Fruit fly (Drosophila melanogaster): ENCODE data around the gene ko.

ko gene

dm6 chr3L:21106883-21107282, 24.1 kb downstream of the ko start:
- TF ChIP-seq foxo (GFP tag; optimal IDR thresholded peaks at IDR 0.05) (peak in 1 of 2 experiments; percentile 22), rgr (GFP tag; optimal IDR thresholded peaks at IDR 0.05) (peak; percentile 8), br (GFP tag; optimal IDR thresholded peaks at IDR 0.05) (no peak), h (GFP tag; optimal IDR thresholded peaks at IDR 0.05) (peak; percentile 27), CG9705 (GFP tag; optimal IDR thresholded peaks at IDR 0.05) (no peak)

dm6 chr3L:21104338-21105018, 26.5 kb downstream of the ko start:
- peak; percentile 88 for TF ChIP-seq Dfd (GFP tag; optimal IDR thresholded peaks at IDR 0.05)
- TF ChIP-seq Hr83 (GFP tag; optimal IDR thresholded peaks at IDR 0.05; ENCODE audit: poor library complexity, severe bottlenecking) = no peak
- TF ChIP-seq foxo (GFP tag; optimal IDR thresholded peaks at IDR 0.05) = peak in 1 of 2 experiments; percentile 10
- no peak for TF ChIP-seq Mio (GFP tag; optimal IDR thresholded peaks at IDR 0.05)
- TF ChIP-seq jim (GFP tag; optimal IDR thresholded peaks at IDR 0.05) = no peak
- TF ChIP-seq CG9705 (GFP tag; optimal IDR thresholded peaks at IDR 0.05) = no peak
- TF ChIP-seq HLH106 (tag; optimal IDR thresholded peaks at IDR 0.05) = no peak
- TF ChIP-seq GATAd (GFP tag; optimal IDR thresholded peaks at IDR 0.05) = no peak
- peak; percentile 20 for TF ChIP-seq psq (GFP tag; optimal IDR thresholded peaks at IDR 0.05)

DNA sequence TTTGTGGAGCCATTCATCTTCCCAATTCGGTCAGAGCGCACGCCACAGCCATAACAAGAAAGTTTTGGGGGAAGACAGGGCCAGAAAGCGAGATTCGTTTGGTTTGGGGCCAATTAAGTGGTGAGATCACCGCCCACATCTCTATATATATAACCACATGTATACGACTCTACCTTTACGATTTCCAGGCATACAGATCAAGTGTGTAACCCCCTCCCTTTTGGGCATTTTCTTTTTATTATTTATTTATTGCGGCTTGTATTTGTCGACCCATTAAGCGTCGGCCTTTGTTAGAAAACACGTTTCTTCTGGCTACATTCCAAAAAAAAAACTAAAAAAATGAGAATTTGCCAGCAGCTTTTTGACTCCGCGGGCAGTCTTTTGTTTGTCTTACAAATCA, 29.6 kb downstream of the ko start:
- TF ChIP-seq Myc (optimal IDR thresholded peaks at IDR 0.05) = no peak
- TF ChIP-seq Hnf4 (GFP tag; optimal IDR thresholded peaks at IDR 0.05) = no peak
- no peak for TF ChIP-seq sv (GFP tag; optimal IDR thresholded peaks at IDR 0.05)

DNA sequence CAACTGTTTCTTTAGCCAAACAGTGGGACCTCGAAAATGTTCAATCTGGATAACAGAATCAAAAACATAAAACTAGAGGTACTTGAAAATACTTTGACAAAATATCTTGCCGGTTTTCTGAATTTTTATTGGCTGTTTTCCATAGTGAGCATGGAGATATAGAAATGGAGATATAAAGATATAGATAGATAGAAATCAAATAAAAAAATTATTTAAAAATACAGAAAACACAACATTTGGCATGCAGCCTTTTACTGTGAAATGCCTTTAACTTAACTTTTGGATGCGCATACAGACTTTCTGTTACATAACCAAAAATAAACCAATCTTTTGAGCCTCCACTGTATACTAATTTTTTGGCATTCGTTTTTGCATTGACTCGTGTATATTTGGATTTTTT, 30.5 kb downstream of the ko start:
- TF ChIP-seq rgr (GFP tag; optimal IDR thresholded peaks at IDR 0.05) (peak; percentile 46), psq (GFP tag; optimal IDR thresholded peaks at IDR 0.05) (peak; percentile 35), dsf (GFP tag; optimal IDR thresholded peaks at IDR 0.05; ENCODE audit: borderline replicate concordance) (no peak), N (GFP tag; optimal IDR thresholded peaks at IDR 0.05) (no peak), dmrt93B (GFP tag; optimal IDR thresholded peaks at IDR 0.05) (peak; percentile 29), Dif (GFP tag; optimal IDR thresholded peaks at IDR 0.05; ENCODE audit: partially characterized antibody) (no peak), h (GFP tag; optimal IDR thresholded peaks at IDR 0.05) (peak; percentile 56), CG32264 (GFP tag; optimal IDR thresholded peaks at IDR 0.05) (no peak), Sp1 (GFP tag; optimal IDR thresholded peaks at IDR 0.05) (peak; percentile 32), Abd-B (GFP tag; optimal IDR thresholded peaks at IDR 0.05) (no peak), usp (GFP tag; optimal IDR thresholded peaks at IDR 0.05) (no peak), tai (GFP tag; optimal IDR thresholded peaks at IDR 0.05) (no peak), jim (GFP tag; optimal IDR thresholded peaks at IDR 0.05) (no peak), Hr83 (GFP tag; optimal IDR thresholded peaks at IDR 0.05; ENCODE audit: poor library complexity, severe bottlenecking) (no peak), Jra (GFP tag; optimal IDR thresholded peaks at IDR 0.05) (no peak), Vsx2 (GFP tag; optimal IDR thresholded peaks at IDR 0.05; ENCODE audit: partially characterized antibody) (no peak), Myc (optimal IDR thresholded peaks at IDR 0.05) (no peak), ey (GFP tag; optimal IDR thresholded peaks at IDR 0.05) (peak; percentile 30), fru (GFP tag; optimal IDR thresholded peaks at IDR 0.05) (peak; percentile 35), Hnf4 (GFP tag; optimal IDR thresholded peaks at IDR 0.05) (no peak), foxo (GFP tag; optimal IDR thresholded peaks at IDR 0.05) (peak in 1 of 2 experiments; percentile 66), sage (GFP tag; optimal IDR thresholded peaks at IDR 0.05) (no peak), brk (GFP tag; optimal IDR thresholded peaks at IDR 0.05) (no peak), CrebA (GFP tag; optimal IDR thresholded peaks at IDR 0.05; ENCODE audit: borderline replicate concordance) (no peak), sv (GFP tag; optimal IDR thresholded peaks at IDR 0.05) (no peak), br (GFP tag; optimal IDR thresholded peaks at IDR 0.05) (no peak), pan (optimal IDR thresholded peaks at IDR 0.05) (no peak), Mio (GFP tag; optimal IDR thresholded peaks at IDR 0.05) (no peak), Rel (GFP tag; optimal IDR thresholded peaks at IDR 0.05) (no peak), Rel (tag; optimal IDR thresholded peaks at IDR 0.05) (no peak), lola (GFP tag; optimal IDR thresholded peaks at IDR 0.05) (no peak), Hr78 (GFP tag; optimal IDR thresholded peaks at IDR 0.05) (no peak), OdsH (GFP tag; optimal IDR thresholded peaks at IDR 0.05) (peak; percentile 62), GATAd (GFP tag; optimal IDR thresholded peaks at IDR 0.05) (no peak), woc (GFP tag; optimal IDR thresholded peaks at IDR 0.05) (no peak), dl (GFP tag; optimal IDR thresholded peaks at IDR 0.05; ENCODE audit: insufficient read depth in 1 of 2, partially characterized antibody in 2 of 2) (no peak), Dfd (GFP tag; optimal IDR thresholded peaks at IDR 0.05) (no peak), HLH106 (tag; optimal IDR thresholded peaks at IDR 0.05) (peak; percentile 64), CG9705 (GFP tag; optimal IDR thresholded peaks at IDR 0.05) (peak; percentile 8)
